Fruit fly (Drosophila melanogaster) whole organism, wandering third instar larva: ENCODE data around the gene RFeSP.

Experiments used
- CrebA ChIP-seq: fragments of 200-800 bp; sonication (Bioruptor generic); optimal IDR thresholded peaks from 2 replicates; lab custom pipeline; 2016; ENCODE audit warnings: missing biosample characterization, mild to moderate bottlenecking, missing genetic modification characterization, borderline replicate concordance
- Dfd ChIP-seq: fragments of >200 bp; optimal IDR thresholded peaks from 2 replicates; lab custom pipeline; 2017; ENCODE audit warnings: missing biosample characterization, missing genetic modification characterization
- Hr83 ChIP-seq: fragments of 200-300 bp; sonication (Bioruptor generic); optimal IDR thresholded peaks from 2 replicates; lab custom pipeline; 2016; ENCODE audit warnings: missing biosample characterization, mild to moderate bottlenecking, missing genetic modification characterization, moderate library complexity; ENCODE audit not compliant: poor library complexity, severe bottlenecking
- Jra ChIP-seq: sonication (Bioruptor generic); optimal IDR thresholded peaks from 2 replicates; lab custom pipeline; 2016; ENCODE audit warnings: missing biosample characterization, missing genetic modification characterization
- Mio ChIP-seq: sonication (Bioruptor generic); optimal IDR thresholded peaks from 2 replicates; lab custom pipeline; 2016; ENCODE audit warnings: missing biosample characterization, missing genetic modification characterization
- N ChIP-seq: fragments of >200 bp; optimal IDR thresholded peaks from 2 replicates; lab custom pipeline; 2018; ENCODE audit warnings: missing biosample characterization, missing external identifiers, missing genetic modification characterization
- br ChIP-seq: fragments of 200-800 bp; sonication (Bioruptor generic); optimal IDR thresholded peaks from 2 replicates; lab custom pipeline; 2016; ENCODE audit warnings: missing biosample characterization, missing genetic modification characterization
- dsf ChIP-seq: sonication (Bioruptor generic); optimal IDR thresholded peaks from 2 replicates; lab custom pipeline; 2016; ENCODE audit warnings: missing biosample characterization, missing genetic modification characterization, borderline replicate concordance
- ey ChIP-seq: fragments of 200-800 bp; sonication (Bioruptor generic); optimal IDR thresholded peaks from 2 replicates; lab custom pipeline; 2016; ENCODE audit warnings: missing biosample characterization, missing genetic modification characterization
- psq ChIP-seq: fragments of 200-800 bp; sonication (Bioruptor generic); optimal IDR thresholded peaks from 3 replicates; lab custom pipeline; 2017; ENCODE audit warnings: missing biosample characterization, mild to moderate bottlenecking, missing genetic modification characterization, moderate library complexity
- sage ChIP-seq: fragments of 200-800 bp; sonication (Bioruptor generic); optimal IDR thresholded peaks from 2 replicates; lab custom pipeline; 2016; ENCODE audit warnings: missing biosample characterization, mild to moderate bottlenecking, missing genetic modification characterization
- woc ChIP-seq: sonication (Bioruptor generic); optimal IDR thresholded peaks from 2 replicates; lab custom pipeline; 2016; ENCODE audit warnings: missing biosample characterization, mild to moderate bottlenecking, missing genetic modification characterization

- TF ChIP-seq ey (GFP tag; lab: Kevin White, UChicago) (no peak), Mio (GFP tag; lab: Kevin White, UChicago) (no peak), CrebA (GFP tag; lab: Kevin White, UChicago) (no peak), woc (no peak), Dfd (no peak), Jra (GFP tag; lab: Kevin White, UChicago) (no peak), dsf (GFP tag; lab: Kevin White, UChicago) (no peak), sage (GFP tag; lab: Kevin White, UChicago) (no peak), br (no peak), Hr83 (no peak), psq (GFP tag; lab: Kevin White, UChicago) (no peak), N (no peak)
These were observed 19.4 kb upstream of the RFeSP start for dm6 chr2L:1633397-1633796.
